Fruit fly (Drosophila melanogaster) S2 (cell line): ENCODE results near the gene CG46448.

Experiments used
- CG8478 ChIP-seq: fragments of >200 bp; optimal IDR thresholded peaks from 2 replicates; lab custom pipeline; 2018
- CTCF ChIP-seq, 2 experiments: fragments of >200 bp; optimal IDR thresholded peaks; 2 replicates each; lab custom pipeline; 2018

dm6 chr2L:2390589-2390988 lies 871 bp upstream of the CG46448 start, which contains the start of gene CG43750:
- no peak for TF ChIP-seq CG8478
- TF ChIP-seq CTCF (optimal IDR thresholded peaks at IDR 0.05; lab: Kevin White, UChicago) = no peak
